Worm (Caenorhabditis elegans) whole organism, L2 larva: ENCODE results near the gene C06E2.1.

Experiments used
- F13H6.1 ChIP-seq: sonication (generic microtip); optimal IDR thresholded peaks from 2 replicates; lab custom pipeline; 2016; ENCODE audit warnings: missing genetic modification characterization, missing compliant biosample characterization
- R02D3.7 ChIP-seq: fragments of 150-350 bp; optimal IDR thresholded peaks from 2 replicates; lab custom pipeline; 2014; ENCODE audit warnings: missing biosample characterization, missing genetic modification characterization
- Y55F3AM.14 ChIP-seq: fragments of 200-800 bp; sonication (Bioruptor generic); optimal IDR thresholded peaks from 2 replicates; lab custom pipeline; 2018; ENCODE audit warnings: mild to moderate bottlenecking, missing genetic modification characterization, missing compliant biosample characterization
- ZK546.5 ChIP-seq: sonication (generic microtip); optimal IDR thresholded peaks from 2 replicates; lab custom pipeline; 2017; ENCODE audit warnings: missing biosample characterization, missing genetic modification characterization
- alr-1 ChIP-seq: fragments of 150-350 bp; optimal IDR thresholded peaks from 2 replicates; lab custom pipeline; 2014; ENCODE audit warnings: missing biosample characterization, missing genetic modification characterization
- blmp-1 ChIP-seq: sonication (generic microtip); optimal IDR thresholded peaks from 2 replicates; lab custom pipeline; 2017; ENCODE audit warnings: missing genetic modification characterization, mild to moderate bottlenecking, missing compliant biosample characterization, antibody characterized with exemption, moderate library complexity; ENCODE audit not compliant: insufficient read depth
- ceh-82 ChIP-seq: fragments of 150-350 bp; optimal IDR thresholded peaks from 2 replicates; lab custom pipeline; 2014; ENCODE audit warnings: missing biosample characterization, missing genetic modification characterization
- crh-2 ChIP-seq: sonication (generic microtip); optimal IDR thresholded peaks from 2 replicates; lab custom pipeline; 2017; ENCODE audit warnings: missing biosample characterization, missing genetic modification characterization
- dmd-4 ChIP-seq: sonication (generic microtip); optimal IDR thresholded peaks from 2 replicates; lab custom pipeline; 2017; ENCODE audit warnings: missing biosample characterization, missing genetic modification characterization
- elt-1 ChIP-seq: fragments of 150-350 bp; optimal IDR thresholded peaks from 2 replicates; lab custom pipeline; 2014; ENCODE audit warnings: missing biosample characterization, missing genetic modification characterization
- fos-1 ChIP-seq: fragments of 150-350 bp; optimal IDR thresholded peaks from 2 replicates; lab custom pipeline; 2014; ENCODE audit warnings: missing biosample characterization, missing genetic modification characterization
- gmeb-1 ChIP-seq: fragments of 150-350 bp; optimal IDR thresholded peaks from 2 replicates; lab custom pipeline; 2014; ENCODE audit warnings: missing biosample characterization, missing genetic modification characterization
- lin-13 ChIP-seq: fragments of 150-350 bp; optimal IDR thresholded peaks from 2 replicates; lab custom pipeline; 2014; ENCODE audit warnings: missing biosample characterization, missing genetic modification reagents, missing genetic modification characterization
- lin-39 ChIP-seq: fragments of 150-350 bp; optimal IDR thresholded peaks from 2 replicates; lab custom pipeline; 2014; ENCODE audit warnings: missing biosample characterization, missing genetic modification reagents, missing genetic modification characterization
- mbf-1 ChIP-seq: sonication (generic microtip); optimal IDR thresholded peaks from 2 replicates; lab custom pipeline; 2017; ENCODE audit warnings: missing biosample characterization, missing genetic modification characterization
- mdl-1 ChIP-seq, 2 experiments: fragments of 150-350 bp in 1 of 2; sonication (generic microtip) in 1 of 2; optimal IDR thresholded peaks; 2 replicates each; lab custom pipeline; 2017; ENCODE audit warnings: missing biosample characterization in 2 of 2, missing genetic modification characterization in 2 of 2
- nhr-11 ChIP-seq: fragments of 150-350 bp; optimal IDR thresholded peaks from 2 replicates; lab custom pipeline; 2014; ENCODE audit warnings: missing biosample characterization, missing genetic modification characterization
- nhr-129 ChIP-seq: fragments of 150-350 bp; optimal IDR thresholded peaks from 2 replicates; lab custom pipeline; 2014; ENCODE audit warnings: missing biosample characterization, missing genetic modification characterization
- nhr-21 ChIP-seq: fragments of 150-350 bp; optimal IDR thresholded peaks from 2 replicates; lab custom pipeline; 2014; ENCODE audit warnings: missing biosample characterization, missing genetic modification characterization
- nhr-23 ChIP-seq: fragments of 150-350 bp; optimal IDR thresholded peaks from 2 replicates; lab custom pipeline; 2014; ENCODE audit warnings: missing biosample characterization, missing genetic modification reagents, missing genetic modification characterization
- nhr-237 ChIP-seq: fragments of 150-350 bp; optimal IDR thresholded peaks from 2 replicates; lab custom pipeline; 2014; ENCODE audit warnings: missing biosample characterization, missing genetic modification characterization
- nhr-25 ChIP-seq: fragments of 150-350 bp; sonication (generic microtip); optimal IDR thresholded peaks from 3 replicates; lab custom pipeline; 2014; ENCODE audit warnings: missing biosample characterization, missing genetic modification characterization
- nhr-6 ChIP-seq: fragments of 150-350 bp; optimal IDR thresholded peaks from 2 replicates; lab custom pipeline; 2014; ENCODE audit warnings: missing biosample characterization, missing genetic modification characterization
- nhr-77 ChIP-seq: fragments of 150-350 bp; optimal IDR thresholded peaks from 2 replicates; lab custom pipeline; 2014; ENCODE audit warnings: missing biosample characterization, missing genetic modification characterization
- peb-1 ChIP-seq: fragments of 150-350 bp; optimal IDR thresholded peaks from 2 replicates; lab custom pipeline; 2014; ENCODE audit warnings: missing biosample characterization, missing genetic modification characterization
- sem-4 ChIP-seq: fragments of 150-350 bp; optimal IDR thresholded peaks from 2 replicates; lab custom pipeline; 2014; ENCODE audit warnings: missing biosample characterization, missing genetic modification reagents, missing genetic modification characterization
- skn-1 ChIP-seq: sonication (generic microtip); optimal IDR thresholded peaks from 2 replicates; lab custom pipeline; 2017; ENCODE audit warnings: missing biosample characterization, missing genetic modification characterization
- sma-9 ChIP-seq, 2 experiments: fragments of 150-350 bp in 1 of 2; sonication (generic microtip) in 1 of 2; optimal IDR thresholded peaks; 2 replicates each; lab custom pipeline; 2014 to 2016; ENCODE audit warnings: missing genetic modification characterization in 2 of 2, mild to moderate bottlenecking in 1 of 2, missing biosample characterization in 1 of 2, missing compliant biosample characterization in 1 of 2, missing genetic modification reagents in 1 of 2, moderate library complexity in 1 of 2
- unc-39 ChIP-seq: fragments of 150-350 bp; optimal IDR thresholded peaks from 2 replicates; lab custom pipeline; 2014; ENCODE audit warnings: missing biosample characterization, missing genetic modification characterization
- unc-55 ChIP-seq: fragments of 150-350 bp; sonication (generic microtip); optimal IDR thresholded peaks from 3 replicates; lab custom pipeline; 2014; ENCODE audit warnings: missing biosample characterization, missing genetic modification reagents, missing genetic modification characterization
- zag-1 ChIP-seq: fragments of 150-350 bp; optimal IDR thresholded peaks from 2 replicates; lab custom pipeline; 2014; ENCODE audit warnings: missing biosample characterization, missing genetic modification characterization
- ztf-11 ChIP-seq: sonication (generic microtip); optimal IDR thresholded peaks from 2 replicates; lab custom pipeline; 2017; ENCODE audit warnings: missing biosample characterization, missing genetic modification characterization
- ztf-4 ChIP-seq: fragments of 150-350 bp; optimal IDR thresholded peaks from 2 replicates; lab custom pipeline; 2014; ENCODE audit warnings: missing biosample characterization, missing genetic modification characterization

Gene C06E2.1

DNA sequence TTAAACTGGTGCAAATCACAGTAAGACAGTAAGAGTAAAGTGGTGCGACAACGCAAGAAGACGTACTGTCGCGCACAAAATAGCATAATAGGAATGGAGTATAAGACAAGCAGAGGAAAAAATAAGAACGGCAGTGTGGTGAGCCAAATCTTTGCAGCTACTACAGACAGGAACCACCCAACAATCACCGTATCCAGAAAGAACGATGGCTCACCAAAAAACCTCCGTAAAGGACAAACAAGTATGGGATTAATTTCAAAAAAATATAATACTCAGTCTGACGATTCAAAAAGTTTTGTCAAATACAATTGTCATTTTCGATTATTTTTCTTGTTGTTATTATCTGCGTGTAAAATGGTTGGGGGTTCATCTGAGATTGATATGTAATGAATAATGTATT lies 20.2 kb downstream of the C06E2.1 start:
- TF ChIP-seq elt-1 (tag; lab: Kevin White, UChicago) (no peak), nhr-77 (tag; lab: Kevin White, UChicago) (no peak), unc-55 (GFP tag; lab: Kevin White, UChicago) (no peak), crh-2 (tag; lab: Kevin White, UChicago) (no peak), F13H6.1 (no peak), lin-39 (tag; lab: Kevin White, UChicago) (no peak), ZK546.5 (tag; lab: Kevin White, UChicago) (no peak), skn-1 (no peak), alr-1 (no peak), mbf-1 (no peak), nhr-237 (tag; lab: Kevin White, UChicago) (no peak), nhr-25 (no peak), Y55F3AM.14 (GFP tag; lab: Kevin White, UChicago) (no peak), mdl-1 (tag; optimal IDR thresholded peaks at IDR 0.05; lab: Kevin White, UChicago) (no peak), zag-1 (tag; lab: Kevin White, UChicago) (no peak), unc-39 (tag; lab: Kevin White, UChicago) (no peak), peb-1 (tag; lab: Kevin White, UChicago) (no peak), sma-9 (GFP tag; optimal IDR thresholded peaks at IDR 0.05; lab: Kevin White, UChicago) (no peak), sma-9 (tag; optimal IDR thresholded peaks at IDR 0.05; lab: Kevin White, UChicago) (no peak), lin-13 (GFP tag; lab: Kevin White, UChicago) (no peak), ztf-11 (tag; lab: Kevin White, UChicago) (no peak)

DNA sequence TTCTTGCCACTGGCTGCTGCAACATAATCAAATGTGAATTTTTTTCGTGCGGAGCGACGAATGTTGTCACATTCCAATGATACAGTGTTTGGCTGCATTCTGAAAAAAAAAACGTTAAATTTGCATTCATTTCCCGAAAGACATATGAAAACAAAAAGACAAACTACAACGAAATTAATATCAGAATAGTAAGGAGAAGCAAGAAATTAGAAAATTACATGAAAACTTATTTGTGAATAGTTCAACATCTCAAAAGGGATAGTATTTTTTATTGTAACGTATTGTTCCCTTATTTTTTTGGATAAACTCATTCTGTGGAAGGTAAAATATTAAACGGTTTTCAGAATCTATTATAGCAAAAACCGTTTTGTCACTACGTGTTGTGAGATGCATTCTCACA lies 21.1 kb downstream of the C06E2.1 start, which contains the start of gene sprp-4:
Gene sprp-4, minus strand, starts transcription at position 101 of the 400 bp plus-strand sequence.
- TF ChIP-seq fos-1 (tag; lab: Kevin White, UChicago) (no peak), F13H6.1 (no peak), nhr-11 (no peak), nhr-237 (tag; lab: Kevin White, UChicago) (no peak), dmd-4 (tag; lab: Kevin White, UChicago) (no peak), ztf-4 (tag; lab: Kevin White, UChicago) (no peak), nhr-23 (tag; lab: Kevin White, UChicago) (no peak), crh-2 (tag; lab: Kevin White, UChicago) (no peak), nhr-21 (tag; lab: Kevin White, UChicago) (no peak), nhr-129 (tag; lab: Kevin White, UChicago) (no peak)

DNA sequence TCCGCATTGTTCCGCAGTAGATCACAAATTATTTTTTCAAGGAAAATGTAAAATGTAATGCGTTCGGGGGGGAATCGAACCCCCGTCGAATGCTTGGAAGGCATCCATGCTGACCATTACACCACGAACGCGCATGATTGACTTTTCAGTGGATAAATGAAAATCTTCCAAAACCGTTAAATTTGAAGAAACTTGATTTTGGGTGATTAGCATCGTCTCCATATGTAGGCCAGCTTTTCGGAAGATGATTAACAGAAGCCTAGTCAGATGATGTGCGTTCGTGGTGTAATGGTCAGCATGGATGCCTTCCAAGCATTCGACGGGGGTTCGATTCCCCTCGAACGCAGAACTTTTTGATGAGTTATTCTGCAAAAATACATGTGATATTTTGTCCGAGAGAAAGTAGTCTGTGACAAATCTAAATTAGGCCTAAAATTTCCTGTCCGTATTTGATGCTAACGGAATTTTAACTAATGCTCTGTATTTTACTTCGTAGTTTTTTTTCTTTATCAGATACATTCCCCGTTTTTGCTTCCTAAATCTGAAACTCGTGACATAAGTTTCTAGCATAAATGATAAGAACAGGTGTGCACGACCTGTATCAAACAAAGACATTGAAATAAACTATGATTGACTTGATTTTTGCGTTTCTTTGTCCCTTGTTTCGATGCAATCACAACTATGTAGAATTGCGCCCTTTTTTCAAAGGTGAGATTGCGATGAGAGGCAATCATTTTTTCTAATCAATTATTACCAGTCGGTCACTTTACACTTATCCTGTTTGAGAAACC lies 28.0 kb downstream of the C06E2.1 start, which contains the start of gene C28G1.10:
Gene C28G1.10, plus strand, starts transcription at position 676 of the 791 bp plus-strand sequence.
- no peak for TF ChIP-seq R02D3.7 (tag; lab: Kevin White, UChicago)
- no peak for TF ChIP-seq blmp-1 (tag; lab: Kevin White, UChicago)
- no peak for TF ChIP-seq alr-1
- no peak for TF ChIP-seq unc-39 (tag; lab: Kevin White, UChicago)
- TF ChIP-seq nhr-21 (tag; lab: Kevin White, UChicago): peak; percentile 37
- peak; percentile 23 for TF ChIP-seq crh-2 (tag; lab: Kevin White, UChicago)
- no peak for TF ChIP-seq nhr-25
- peak; percentile 42 for TF ChIP-seq fos-1 (tag; lab: Kevin White, UChicago)
- TF ChIP-seq gmeb-1 (tag; lab: Kevin White, UChicago): peak; percentile 21
- TF ChIP-seq ceh-82 (tag; lab: Kevin White, UChicago): no peak
- no peak for TF ChIP-seq sem-4 (tag; lab: Kevin White, UChicago)

DNA sequence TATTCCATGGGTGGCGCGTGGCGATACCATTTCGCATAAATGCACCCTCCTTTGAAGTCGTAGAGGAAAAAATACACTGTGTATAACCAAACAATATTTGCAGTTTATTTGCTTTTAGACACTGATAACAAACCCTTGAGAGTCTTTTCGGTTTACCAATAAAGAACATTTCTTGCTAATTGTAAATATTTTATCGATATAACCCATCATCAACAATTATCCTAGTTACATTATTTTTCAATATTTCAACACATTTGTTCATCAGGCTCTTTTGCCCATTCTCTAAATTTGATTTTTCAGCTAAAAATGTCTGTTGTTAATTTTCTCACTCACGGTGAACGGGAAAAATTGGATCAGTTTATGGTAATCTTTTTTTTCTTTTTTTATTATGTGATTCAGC lies 30.7 kb downstream of the C06E2.1 start, which contains the start of gene ubc-23:
Gene ubc-23, plus strand, starts transcription at position 301 of the 400 bp plus-strand sequence.
- TF ChIP-seq fos-1 (tag; lab: Kevin White, UChicago) (no peak), lin-13 (GFP tag; lab: Kevin White, UChicago) (no peak), crh-2 (tag; lab: Kevin White, UChicago) (no peak), sma-9 (GFP tag; optimal IDR thresholded peaks at IDR 0.05; lab: Kevin White, UChicago) (no peak), sma-9 (tag; optimal IDR thresholded peaks at IDR 0.05; lab: Kevin White, UChicago) (no peak), nhr-25 (no peak), nhr-6 (tag; lab: Kevin White, UChicago) (no peak), zag-1 (tag; lab: Kevin White, UChicago) (no peak)
